Worm (Caenorhabditis elegans) whole organism, young adult: ENCODE results near the gene Y54F10AM.6.

Experiments used
- mxl-1 ChIP-seq: sonication (generic microtip); optimal IDR thresholded peaks from 2 replicates; lab custom pipeline; 2016; ENCODE audit warnings: missing genetic modification characterization, missing compliant biosample characterization
- sea-2 ChIP-seq: fragments of 200-800 bp; sonication (Bioruptor generic); IDR thresholded peaks from 2 replicates; pipeline ENCODE4 v1.3.6; 2022; ENCODE audit warnings: missing genetic modification characterization, missing compliant biosample characterization
- ztf-28 ChIP-seq: fragments of 200-800 bp; sonication (Bioruptor generic); IDR thresholded peaks from 2 replicates; pipeline ENCODE4 v1.3.6; 2022; ENCODE audit warnings: missing genetic modification reagents, missing genetic modification characterization, missing compliant biosample characterization

DNA sequence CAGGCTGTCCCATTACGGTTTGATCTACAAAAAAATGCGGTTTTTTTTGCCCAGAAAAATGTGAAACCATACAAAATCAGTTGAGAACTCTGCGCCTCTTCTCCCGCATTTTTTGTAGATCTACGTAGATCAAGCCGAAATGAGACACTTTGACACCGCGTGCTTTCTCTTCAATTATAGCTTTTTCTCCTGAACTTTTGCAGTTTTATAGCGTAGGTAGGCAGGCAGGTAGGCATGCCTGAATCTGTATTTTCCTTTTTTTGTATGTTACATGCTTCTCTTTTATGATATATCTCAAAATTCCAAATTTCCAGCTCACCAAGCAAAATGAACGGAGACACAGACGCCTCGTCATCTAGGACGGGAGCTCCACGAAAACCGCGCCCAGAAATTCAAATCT is 35.1 kb upstream of the Y54F10AM.6 start, which contains the start of gene smg-6:
- no peak for TF ChIP-seq sea-2 (GFP tag; lab: Robert Waterston, UW)
- TF ChIP-seq mxl-1 (tag; lab: Kevin White, UChicago), result no peak
- no peak for TF ChIP-seq ztf-28 (GFP tag; lab: Robert Waterston, UW)
